Worm (Caenorhabditis elegans) whole organism, early embryonic: ENCODE measurements around the gene cogc-6.

ENCODE experiments used
- B0310.2 ChIP-seq: sonication (generic microtip); optimal IDR thresholded peaks from 2 replicates; lab custom pipeline; 2016; ENCODE audit warnings: mild to moderate bottlenecking, missing genetic modification characterization, missing compliant biosample characterization
- F13C5.2 ChIP-seq: sonication (generic microtip); optimal IDR thresholded peaks from 2 replicates; lab custom pipeline; 2017; ENCODE audit warnings: mild to moderate bottlenecking, missing genetic modification characterization, inconsistent platforms, missing compliant biosample characterization
- aly-1 ChIP-seq: sonication (generic microtip); optimal IDR thresholded peaks from 2 replicates; lab custom pipeline; 2016; ENCODE audit warnings: missing genetic modification characterization, missing compliant biosample characterization
- ama-1 ChIP-seq: fragments of 150-350 bp; optimal IDR thresholded peaks from 2 replicates; lab custom pipeline; 2014
- ceh-13 ChIP-seq: fragments of 200-800 bp; sonication (Bioruptor generic); optimal IDR thresholded peaks from 2 replicates; lab custom pipeline; 2018; ENCODE audit warnings: mild to moderate bottlenecking, missing genetic modification characterization, missing compliant biosample characterization
- ceh-36 ChIP-seq: sonication (generic microtip); optimal IDR thresholded peaks from 2 replicates; lab custom pipeline; 2016; ENCODE audit warnings: missing genetic modification characterization, inconsistent platforms, missing compliant biosample characterization
- ets-7 ChIP-seq: sonication (generic microtip); optimal IDR thresholded peaks from 2 replicates; lab custom pipeline; 2016; ENCODE audit warnings: missing genotype, missing genetic modification characterization, missing compliant biosample characterization
- flt-1 ChIP-seq: fragments of 200-800 bp; sonication (Bioruptor generic); IDR thresholded peaks from 2 replicates; pipeline ENCODE4 v1.3.6; 2022; ENCODE audit warnings: missing genetic modification characterization, missing compliant biosample characterization
- hmbx-1 ChIP-seq: sonication (generic microtip); optimal IDR thresholded peaks from 2 replicates; lab custom pipeline; 2016; ENCODE audit warnings: mild to moderate bottlenecking, missing genetic modification characterization, missing compliant biosample characterization
- hmg-4 ChIP-seq: fragments of 200-800 bp; sonication (Bioruptor generic); optimal IDR thresholded peaks from 2 replicates; lab custom pipeline; 2018; ENCODE audit warnings: mild to moderate bottlenecking, missing genetic modification characterization, missing compliant biosample characterization
- hnd-1 ChIP-seq: sonication (generic microtip); optimal IDR thresholded peaks from 2 replicates; lab custom pipeline; 2016; ENCODE audit warnings: missing genetic modification characterization, missing compliant biosample characterization
- pes-1 ChIP-seq: fragments of 200-800 bp; sonication (Bioruptor generic); IDR thresholded peaks from 2 replicates; pipeline ENCODE4 v1.3.6; 2022; ENCODE audit warnings: missing genetic modification reagents, missing genetic modification characterization, missing compliant biosample characterization
- scrt-1 ChIP-seq: fragments of 200-800 bp; sonication (Bioruptor generic); IDR thresholded peaks from 2 replicates; pipeline ENCODE4 v1.3.6; 2022; ENCODE audit warnings: missing genetic modification characterization, missing compliant biosample characterization
- sea-1 ChIP-seq: fragments of 200-800 bp; sonication (Bioruptor generic); conservative IDR thresholded peaks from 2 replicates; pipeline ENCODE4 v1.3.6; 2022; ENCODE audit warnings: missing genetic modification characterization, missing compliant biosample characterization
- tbx-11 ChIP-seq: fragments of 200-800 bp; sonication (Bioruptor generic); IDR thresholded peaks from 2 replicates; pipeline ENCODE4 v1.3.6; 2022; ENCODE audit warnings: missing genetic modification characterization, missing compliant biosample characterization
- tbx-37 ChIP-seq: fragments of 200-800 bp; sonication (Bioruptor generic); conservative IDR thresholded peaks from 2 replicates; pipeline ENCODE4 v1.3.6; 2022; ENCODE audit warnings: missing genetic modification reagents, missing genetic modification characterization, missing compliant biosample characterization
- tra-4 ChIP-seq: sonication (generic microtip); optimal IDR thresholded peaks from 2 replicates; lab custom pipeline; 2017; ENCODE audit warnings: missing genetic modification characterization, missing compliant biosample characterization

Gene cogc-6

DNA sequence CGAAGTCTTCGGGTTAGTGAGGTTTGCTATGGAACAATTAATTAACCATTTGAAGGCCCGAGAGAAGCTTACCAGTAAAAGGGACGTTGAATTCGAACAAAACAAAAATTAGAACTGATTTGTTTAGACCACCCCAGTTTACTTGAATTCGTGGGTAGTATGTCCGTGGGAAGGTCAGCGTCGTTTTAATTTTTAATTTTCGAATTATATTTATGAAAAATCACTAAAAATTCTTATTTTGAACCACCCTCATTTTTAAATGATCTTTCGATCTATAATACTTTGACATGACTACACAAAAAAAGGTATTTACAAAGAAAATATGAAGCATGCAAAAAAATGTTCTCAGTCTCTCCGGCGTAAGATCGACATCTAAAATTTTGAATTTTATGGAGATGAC, 24.3 kb upstream of the cogc-6 start, which contains the start of gene C16D9.5:
Gene C16D9.5 (minus strand): TSS at position 101 of the 400 bp plus-strand sequence.
- TF ChIP-seq hmbx-1 (tag; lab: Kevin White, UChicago): no peak
- no peak for TF ChIP-seq flt-1 (GFP tag; lab: Robert Waterston, UW)
- TF ChIP-seq tra-4 (tag; lab: Kevin White, UChicago): no peak
- no peak for TF ChIP-seq tbx-37 (GFP tag; lab: Robert Waterston, UW)
- no peak for TF ChIP-seq ceh-13 (GFP tag; lab: Kevin White, UChicago)
- no peak for TF ChIP-seq scrt-1 (GFP tag; lab: Robert Waterston, UW)
- no peak for TF ChIP-seq F13C5.2 (tag; lab: Kevin White, UChicago)
- no peak for TF ChIP-seq tbx-11 (GFP tag; lab: Robert Waterston, UW)
- TF ChIP-seq B0310.2 (tag; lab: Kevin White, UChicago): no peak
- TF ChIP-seq hmg-4 (GFP tag; lab: Kevin White, UChicago): no peak
- TF ChIP-seq pes-1 (GFP tag; lab: Robert Waterston, UW): no peak
- TF ChIP-seq hnd-1 (tag; lab: Kevin White, UChicago): no peak
- TF ChIP-seq ceh-36 (tag; lab: Kevin White, UChicago): no peak
- no peak for TF ChIP-seq ama-1
- TF ChIP-seq sea-1 (GFP tag; lab: Robert Waterston, UW): no peak
- no peak for TF ChIP-seq aly-1
- TF ChIP-seq ets-7 (tag; lab: Kevin White, UChicago): no peak

DNA sequence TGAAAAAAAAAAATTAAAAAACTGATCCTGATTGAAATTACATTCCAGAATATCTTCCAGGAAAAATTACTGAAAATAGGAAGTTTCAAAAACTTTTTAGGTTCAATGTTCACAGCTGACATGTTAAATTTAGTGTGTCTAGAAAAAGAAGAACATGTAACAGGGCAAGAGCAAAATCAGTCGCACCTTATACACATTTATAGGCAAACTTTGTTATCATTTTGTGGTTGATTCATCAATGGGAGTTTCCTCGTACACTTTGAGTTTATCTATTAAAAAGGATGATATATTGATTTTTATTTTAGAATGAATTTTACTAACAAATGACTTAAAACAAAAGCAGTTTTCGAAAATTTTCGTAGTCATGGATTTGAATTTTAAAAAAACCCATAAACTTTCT, 22.1 kb upstream of the cogc-6 start:
- TF ChIP-seq tbx-37 (GFP tag; lab: Robert Waterston, UW) (no peak), B0310.2 (tag; lab: Kevin White, UChicago) (no peak), hmg-4 (GFP tag; lab: Kevin White, UChicago) (no peak), ets-7 (tag; lab: Kevin White, UChicago) (no peak), aly-1 (no peak)

DNA sequence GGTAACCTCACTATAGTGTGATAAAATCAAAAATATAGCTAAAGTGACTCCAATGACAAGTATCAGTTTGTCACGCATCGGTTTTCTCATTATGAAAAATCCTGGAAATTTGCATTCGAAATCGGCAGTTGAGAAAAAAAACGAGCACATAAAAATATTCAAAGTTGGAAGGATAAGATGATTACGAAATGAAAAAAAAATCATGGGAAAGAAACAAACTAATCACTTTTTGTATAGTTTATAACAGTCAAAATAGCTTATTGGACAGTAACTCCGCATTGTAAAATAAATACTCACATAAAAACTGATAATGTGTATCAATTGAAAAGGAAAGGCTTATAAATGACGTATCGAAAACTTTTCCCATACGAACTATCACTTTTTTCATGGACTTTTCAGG, 21.7 kb upstream of the cogc-6 start, which contains the start of gene C16D9.4:
Gene C16D9.4 (minus strand): TSS at position 101 of the 400 bp plus-strand sequence.
- TF ChIP-seq tbx-11 (GFP tag; lab: Robert Waterston, UW) (no peak), hmg-4 (GFP tag; lab: Kevin White, UChicago) (no peak), F13C5.2 (tag; lab: Kevin White, UChicago) (no peak), flt-1 (GFP tag; lab: Robert Waterston, UW) (no peak), ama-1 (no peak), scrt-1 (GFP tag; lab: Robert Waterston, UW) (no peak), pes-1 (GFP tag; lab: Robert Waterston, UW) (no peak), tbx-37 (GFP tag; lab: Robert Waterston, UW) (no peak), sea-1 (GFP tag; lab: Robert Waterston, UW) (no peak), ets-7 (tag; lab: Kevin White, UChicago) (no peak), aly-1 (no peak), hnd-1 (tag; lab: Kevin White, UChicago) (no peak), hmbx-1 (tag; lab: Kevin White, UChicago) (no peak), B0310.2 (tag; lab: Kevin White, UChicago) (no peak), ceh-36 (tag; lab: Kevin White, UChicago) (no peak)

DNA sequence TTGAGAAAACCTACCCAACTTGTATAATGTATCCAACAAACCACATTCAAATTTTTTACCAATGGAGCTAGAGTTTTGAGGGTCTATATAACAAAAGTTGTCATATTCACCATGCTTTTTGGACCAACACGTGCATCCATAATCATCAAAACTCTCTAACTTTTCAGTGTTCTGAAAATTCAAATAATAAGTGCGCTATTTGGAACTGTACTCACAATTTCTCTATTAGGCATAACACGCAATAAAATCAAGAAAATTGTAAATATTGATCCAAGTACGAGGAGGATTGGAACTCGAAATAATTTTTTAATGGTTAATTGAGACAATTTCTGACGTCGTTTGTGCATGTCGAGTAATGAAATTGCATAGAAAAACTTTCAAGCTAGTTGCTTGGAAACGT, 18.8 kb upstream of the cogc-6 start, which contains the start of gene C16D9.3:
Gene C16D9.3 (minus strand): TSS at position 101 of the 400 bp plus-strand sequence.
- TF ChIP-seq hnd-1 (tag; lab: Kevin White, UChicago): no peak

DNA sequence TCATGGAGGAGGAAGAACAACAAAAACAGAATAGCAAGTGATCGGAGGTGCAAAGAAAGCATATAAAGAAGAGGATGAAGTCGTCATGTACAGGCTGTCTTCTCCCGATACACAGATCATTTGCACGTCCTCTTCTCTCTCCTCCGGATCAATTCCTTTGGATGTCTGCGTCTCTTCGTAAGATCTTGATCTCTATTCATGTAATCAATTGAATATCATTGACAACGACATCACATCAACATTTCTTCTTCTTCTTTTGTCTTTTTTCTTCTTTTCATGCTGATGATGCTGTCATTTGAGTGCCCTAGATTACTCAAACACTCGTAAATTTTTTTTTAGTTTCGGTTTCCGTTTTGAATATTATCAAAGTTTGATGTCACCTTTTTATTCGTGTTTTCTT, 17.2 kb upstream of the cogc-6 start, which contains the start of gene rol-3:
Gene rol-3 (minus strand): TSS at position 120 of the 400 bp plus-strand sequence.
- no peak for TF ChIP-seq flt-1 (GFP tag; lab: Robert Waterston, UW)
- no peak for TF ChIP-seq tbx-37 (GFP tag; lab: Robert Waterston, UW)
- TF ChIP-seq scrt-1 (GFP tag; lab: Robert Waterston, UW): no peak
- no peak for TF ChIP-seq F13C5.2 (tag; lab: Kevin White, UChicago)
- no peak for TF ChIP-seq pes-1 (GFP tag; lab: Robert Waterston, UW)
- TF ChIP-seq aly-1: no peak
- no peak for TF ChIP-seq ama-1
- no peak for TF ChIP-seq ets-7 (tag; lab: Kevin White, UChicago)
- no peak for TF ChIP-seq ceh-36 (tag; lab: Kevin White, UChicago)
- no peak for TF ChIP-seq hmg-4 (GFP tag; lab: Kevin White, UChicago)
- TF ChIP-seq sea-1 (GFP tag; lab: Robert Waterston, UW): no peak

DNA sequence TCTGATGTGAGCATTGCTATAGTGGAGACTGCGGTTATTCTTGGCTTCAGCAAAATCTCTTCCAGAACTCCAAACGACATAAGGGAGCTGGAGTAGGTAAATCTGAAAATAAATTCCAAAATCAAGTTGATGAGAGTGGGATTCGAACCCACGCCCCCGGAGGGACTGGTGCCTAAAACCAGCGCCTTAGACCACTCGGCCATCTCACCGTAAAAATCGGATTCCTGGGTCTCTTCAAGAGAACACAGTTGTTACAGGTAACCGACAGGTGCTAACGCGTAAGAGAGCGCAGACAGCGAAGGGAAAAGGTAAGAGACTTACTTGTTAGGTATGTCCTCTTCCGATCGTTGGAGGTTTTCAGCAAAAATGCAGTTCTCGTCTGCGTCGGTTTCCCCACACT, 14.2 kb upstream of the cogc-6 start:
- TF ChIP-seq ceh-36 (tag; lab: Kevin White, UChicago) (no peak), tbx-11 (GFP tag; lab: Robert Waterston, UW) (0 out of 2 replicates have a peak, but pooled peaks have one; percentile 48), tra-4 (tag; lab: Kevin White, UChicago) (peak; percentile 27), ceh-13 (GFP tag; lab: Kevin White, UChicago) (peak; percentile 22), scrt-1 (GFP tag; lab: Robert Waterston, UW) (peak; percentile 63; the same call in 1 of the 2 replicates), B0310.2 (tag; lab: Kevin White, UChicago) (no peak), hmbx-1 (tag; lab: Kevin White, UChicago) (no peak), sea-1 (GFP tag; lab: Robert Waterston, UW) (peak; percentile 68; the same call in 1 of the 2 replicates), tbx-37 (GFP tag; lab: Robert Waterston, UW) (no peak), aly-1 (peak; percentile 30), hnd-1 (tag; lab: Kevin White, UChicago) (peak; percentile 3)

DNA sequence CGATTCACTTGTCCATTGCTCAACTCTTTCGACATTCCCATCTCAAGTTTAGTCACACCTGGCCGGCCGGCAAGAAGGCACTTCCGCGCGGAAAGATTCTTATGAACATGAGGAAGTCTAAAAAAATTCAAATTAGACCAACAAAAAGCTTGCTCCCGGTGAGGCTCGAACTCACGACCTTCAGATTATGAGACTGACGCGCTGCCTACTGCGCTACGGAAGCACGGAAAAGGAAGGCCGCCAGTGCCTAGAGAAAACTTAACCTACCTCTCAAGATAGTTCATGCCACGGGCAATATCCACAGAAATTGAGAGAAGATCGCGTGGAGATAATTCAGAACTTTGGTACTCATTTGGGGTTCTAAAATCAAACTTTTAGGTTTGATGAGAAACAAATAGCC, 8.9 kb upstream of the cogc-6 start:
- 0 out of 2 replicates have a peak, but pooled peaks have one; percentile 44 for TF ChIP-seq flt-1 (GFP tag; lab: Robert Waterston, UW)
- peak; percentile 60; the same call in 1 of the 2 replicates for TF ChIP-seq scrt-1 (GFP tag; lab: Robert Waterston, UW)
- TF ChIP-seq hmg-4 (GFP tag; lab: Kevin White, UChicago): peak; percentile 19
- TF ChIP-seq hmbx-1 (tag; lab: Kevin White, UChicago): no peak
- no peak for TF ChIP-seq ceh-36 (tag; lab: Kevin White, UChicago)
- no peak for TF ChIP-seq ets-7 (tag; lab: Kevin White, UChicago)
- TF ChIP-seq tbx-37 (GFP tag; lab: Robert Waterston, UW): 0 out of 2 replicates have a peak, but pooled peaks have one; percentile 22
- TF ChIP-seq sea-1 (GFP tag; lab: Robert Waterston, UW): no peak
